Fruit fly (Drosophila melanogaster) whole organism, embryonic: Measurements from ENCODE around the gene ABCB7.

Experiments
- Antp ChIP-seq: fragments of 200-800 bp; sonication (Bioruptor generic); optimal IDR thresholded peaks from 3 replicates; lab custom pipeline; 2016; ENCODE audit warnings: missing biosample characterization, missing genetic modification characterization
- CG10267 ChIP-seq: fragments of 200-800 bp; sonication (Bioruptor generic); optimal IDR thresholded peaks from 2 replicates; lab custom pipeline; 2018; ENCODE audit warnings: missing biosample characterization, mild to moderate bottlenecking, missing genetic modification characterization, moderate library complexity
- CG10543 ChIP-seq: fragments of 200-800 bp; sonication (Bioruptor generic); optimal IDR thresholded peaks from 3 replicates; lab custom pipeline; 2017; ENCODE audit warnings: missing biosample characterization, mild to moderate bottlenecking, missing genetic modification characterization, moderate library complexity
- CG12659 ChIP-seq: fragments of 200-800 bp; sonication (Bioruptor generic); optimal IDR thresholded peaks from 3 replicates; lab custom pipeline; 2017; ENCODE audit warnings: mild to moderate bottlenecking, missing biosample characterization, missing genetic modification reagents, missing genetic modification characterization
- CG13775 ChIP-seq: fragments of 200-800 bp; sonication (Bioruptor generic); optimal IDR thresholded peaks from 3 replicates; lab custom pipeline; 2017; ENCODE audit warnings: missing biosample characterization, mild to moderate bottlenecking, missing genetic modification characterization
- CG15514 ChIP-seq: fragments of 200-800 bp; sonication (Bioruptor generic); optimal IDR thresholded peaks from 3 replicates; lab custom pipeline; 2017; ENCODE audit warnings: missing biosample characterization, missing genetic modification characterization, mild to moderate bottlenecking, moderate library complexity, missing genetic modification reagents
- CG15601 ChIP-seq: fragments of 200-800 bp; sonication (Bioruptor generic); optimal IDR thresholded peaks from 3 replicates; lab custom pipeline; 2019; ENCODE audit warnings: missing biosample characterization, mild to moderate bottlenecking, missing genetic modification characterization, moderate library complexity
- CG1603 ChIP-seq: fragments of 200-800 bp; sonication (Bioruptor generic); optimal IDR thresholded peaks from 2 replicates; lab custom pipeline; 2019; ENCODE audit warnings: missing biosample characterization, mild to moderate bottlenecking, missing genetic modification characterization, moderate library complexity
- CG16863 ChIP-seq: fragments of 200-800 bp; sonication (Bioruptor generic); optimal IDR thresholded peaks from 3 replicates; lab custom pipeline; 2016; ENCODE audit warnings: missing biosample characterization, missing genetic modification characterization
- CG17186 ChIP-seq: fragments of 200-800 bp; sonication (Bioruptor generic); optimal IDR thresholded peaks from 3 replicates; lab custom pipeline; 2017; ENCODE audit warnings: missing biosample characterization, missing genetic modification reagents, missing genetic modification characterization
- CG17612 ChIP-seq: fragments of 200-800 bp; sonication (Bioruptor generic); IDR thresholded peaks from 2 replicates; pipeline ENCODE4 v1.3.6; 2022; ENCODE audit warnings: missing biosample characterization, missing genetic modification characterization
- CG31441 ChIP-seq: fragments of 200-800 bp; sonication (Bioruptor generic); IDR thresholded peaks from 2 replicates; pipeline ENCODE4 v1.3.6; 2022; ENCODE audit warnings: missing biosample characterization, missing genetic modification characterization
- CG7987 ChIP-seq: fragments of 200-800 bp; sonication (Bioruptor generic); optimal IDR thresholded peaks from 2 replicates; lab custom pipeline; 2018; ENCODE audit warnings: missing biosample characterization, mild to moderate bottlenecking, missing genetic modification characterization, moderate library complexity
- CG8290 ChIP-seq, 3 experiments: fragments of 200-800 bp; sonication (Bioruptor generic); optimal IDR thresholded peaks; 2 replicates each; lab custom pipeline; 2016 to 2019; ENCODE audit warnings: missing biosample characterization in 3 of 3, missing genetic modification characterization in 3 of 3, mild to moderate bottlenecking in 2 of 3, moderate library complexity in 1 of 3
- CG8478 ChIP-seq: fragments of >200 bp; optimal IDR thresholded peaks from 2 replicates; lab custom pipeline; 2018
- CG9727 ChIP-seq: fragments of 200-800 bp; sonication (Bioruptor generic); optimal IDR thresholded peaks from 3 replicates; lab custom pipeline; 2017; ENCODE audit warnings: missing biosample characterization, mild to moderate bottlenecking, missing genetic modification characterization
- CG9797 ChIP-seq: fragments of 200-800 bp; sonication (Bioruptor generic); optimal IDR thresholded peaks from 3 replicates; lab custom pipeline; 2018; ENCODE audit warnings: missing biosample characterization, mild to moderate bottlenecking, missing genetic modification characterization
- CoRest ChIP-seq: fragments of 200-800 bp; sonication (Bioruptor generic); optimal IDR thresholded peaks from 3 replicates; lab custom pipeline; 2018; ENCODE audit warnings: missing biosample characterization, mild to moderate bottlenecking, missing genetic modification characterization, moderate library complexity
- CrebB ChIP-seq: fragments of 200-800 bp; sonication (Bioruptor generic); optimal IDR thresholded peaks from 3 replicates; lab custom pipeline; 2018; ENCODE audit warnings: missing biosample characterization, mild to moderate bottlenecking, missing genetic modification characterization
- Dll ChIP-seq: fragments of 200-800 bp; sonication (Bioruptor generic); IDR thresholded peaks from 4 replicates; pipeline ENCODE4 v1.3.6; 2022; ENCODE audit warnings: missing biosample characterization, missing genetic modification characterization; ENCODE audit not compliant: partially characterized antibody
- Dp ChIP-seq: fragments of 200-800 bp; sonication (Bioruptor generic); optimal IDR thresholded peaks from 2 replicates; lab custom pipeline; 2018; ENCODE audit warnings: missing biosample characterization, mild to moderate bottlenecking, missing genetic modification characterization, moderate library complexity
- Ets97D ChIP-seq: fragments of 200-800 bp; sonication (Bioruptor generic); optimal IDR thresholded peaks from 3 replicates; lab custom pipeline; 2016; ENCODE audit warnings: missing biosample characterization, missing genetic modification characterization
- Fer1 ChIP-seq: fragments of 200-800 bp; sonication (Bioruptor generic); optimal IDR thresholded peaks from 2 replicates; lab custom pipeline; 2017; ENCODE audit warnings: missing biosample characterization, mild to moderate bottlenecking, missing genetic modification characterization
- Hmr ChIP-seq: fragments of 200-800 bp; sonication (Bioruptor generic); optimal IDR thresholded peaks from 3 replicates; lab custom pipeline; 2017; ENCODE audit warnings: mild to moderate bottlenecking, missing biosample characterization, missing genetic modification reagents, missing genetic modification characterization
- MBD-R2 ChIP-seq: fragments of 200-800 bp; sonication (Bioruptor generic); IDR thresholded peaks from 2 replicates; pipeline ENCODE4 v1.3.6; 2022; ENCODE audit warnings: missing biosample characterization, missing genetic modification characterization
- NfI ChIP-seq: fragments of 200-800 bp; sonication (Bioruptor generic); optimal IDR thresholded peaks from 3 replicates; lab custom pipeline; 2018; ENCODE audit warnings: missing biosample characterization, mild to moderate bottlenecking, missing genetic modification characterization, moderate library complexity
- Optix ChIP-seq: fragments of 200-800 bp; sonication (Bioruptor generic); IDR thresholded peaks from 3 replicates; pipeline ENCODE4 v1.3.6; 2022; ENCODE audit warnings: missing biosample characterization, missing genetic modification characterization
- Scr ChIP-seq: fragments of 200-800 bp; sonication (Bioruptor generic); IDR thresholded peaks from 2 replicates; pipeline ENCODE4 v1.3.6; 2022; ENCODE audit warnings: missing biosample characterization, missing genetic modification characterization; ENCODE audit not compliant: partially characterized antibody
- grn ChIP-seq: fragments of 200-800 bp; sonication (Bioruptor generic); optimal IDR thresholded peaks from 3 replicates; lab custom pipeline; 2017; ENCODE audit warnings: missing biosample characterization, missing genetic modification characterization
- hkb ChIP-seq, 2 experiments: fragments of 200-800 bp in 1 of 2; fragments of >200 bp in 1 of 2; sonication (Bioruptor generic) in 1 of 2; IDR thresholded peaks in 1 of 2; optimal IDR thresholded peaks in 1 of 2; 2 replicates each; pipeline versions ENCODE4 v1.3.6 to Lab custom; 2017 to 2022; ENCODE audit warnings: missing biosample characterization in 1 of 2, missing genetic modification characterization in 1 of 2
- nerfin-1 ChIP-seq: fragments of 200-800 bp; sonication (Bioruptor generic); optimal IDR thresholded peaks from 3 replicates; lab custom pipeline; 2019; ENCODE audit warnings: missing biosample characterization, mild to moderate bottlenecking, missing genetic modification characterization, moderate library complexity
- nmo ChIP-seq: fragments of 200-800 bp; sonication (Bioruptor generic); optimal IDR thresholded peaks from 2 replicates; lab custom pipeline; 2018; ENCODE audit warnings: missing biosample characterization, mild to moderate bottlenecking, missing genetic modification characterization, moderate library complexity
- phol ChIP-seq: fragments of 200-800 bp; sonication (Bioruptor generic); optimal IDR thresholded peaks from 3 replicates; lab custom pipeline; 2018; ENCODE audit warnings: missing biosample characterization, mild to moderate bottlenecking, missing genetic modification characterization, moderate library complexity
- row ChIP-seq: fragments of 200-800 bp; sonication (Bioruptor generic); IDR thresholded peaks from 3 replicates; pipeline ENCODE4 v1.3.6; 2022; ENCODE audit warnings: missing biosample characterization, missing genetic modification characterization
- sc ChIP-seq, 3 experiments: fragments of >200 bp in 2 of 3; fragments of 200-800 bp in 1 of 3; sonication (Bioruptor generic) in 1 of 3; optimal IDR thresholded peaks; 2 replicates in 2 of 3; 3 replicates in 1 of 3; lab custom pipeline; 2017; ENCODE audit warnings: mild to moderate bottlenecking in 1 of 3, missing biosample characterization in 1 of 3, missing genetic modification characterization in 1 of 3, missing genetic modification reagents in 1 of 3
- sd ChIP-seq: fragments of 200-800 bp; sonication (Bioruptor generic); optimal IDR thresholded peaks from 3 replicates; lab custom pipeline; 2018; ENCODE audit warnings: missing biosample characterization, mild to moderate bottlenecking, missing genetic modification characterization, moderate library complexity

Gene ABCB7

dm6 chr3L:1602064-1602832 lies 16.0 kb upstream of the ABCB7 start, which contains the start of gene CG12104 (continued):
- peak; percentile 20 for TF ChIP-seq Dp (GFP tag; lab: Kevin White, UChicago)
- peak; percentile 34; the same call in 1 of the 4 replicates for TF ChIP-seq Dll (GFP tag; lab: Robert Waterston, UW)
- peak; percentile 24 for TF ChIP-seq nmo (GFP tag; lab: Kevin White, UChicago)
- peak; percentile 42 for TF ChIP-seq CoRest (tag; lab: Kevin White, UChicago)
- TF ChIP-seq CG12659: peak; percentile 47
- TF ChIP-seq CG10543: peak; percentile 95
- TF ChIP-seq CG7987 (GFP tag; lab: Kevin White, UChicago): peak; percentile 12
- peak; percentile 51 for TF ChIP-seq Hmr (GFP tag; lab: Kevin White, UChicago)
- no peak for TF ChIP-seq sd
- no peak for TF ChIP-seq CG8290 (GFP tag; optimal IDR thresholded peaks at IDR 0.05; lab: Kevin White, UChicago)
- TF ChIP-seq CG8290 (tag; optimal IDR thresholded peaks at IDR 0.05; lab: Kevin White, UChicago): peak in 1 of 2 experiments; percentile 13
- peak; percentile 79 for TF ChIP-seq grn (GFP tag; lab: Kevin White, UChicago)
- TF ChIP-seq CG17186 (GFP tag; lab: Kevin White, UChicago): peak; percentile 18
- TF ChIP-seq phol: peak; percentile 16
- peak; percentile 15 for TF ChIP-seq Fer1 (GFP tag; lab: Kevin White, UChicago)
- no peak for TF ChIP-seq CG1603
- TF ChIP-seq row (GFP tag; lab: Robert Waterston, UW): peak; percentile 71

dm6 chr3L:1602833-1603128 lies 15.4 kb upstream of the ABCB7 start, which contains the start of the genes CG18170 and CG33791:
CG18170 (plus strand) TSS chr3L:1602954.
CG33791 (plus strand) TSS chr3L:1602954.
- TF ChIP-seq CG16863 (no peak), CG9727 (GFP tag; lab: Kevin White, UChicago) (peak; percentile 19), CG9797 (GFP tag; lab: Kevin White, UChicago) (peak; percentile 39), Scr (GFP tag; lab: Robert Waterston, UW) (0 out of 2 replicates have a peak, but pooled peaks have one; percentile 3), sc (optimal IDR thresholded peaks at IDR 0.05; lab: Kevin White, UChicago) (no peak), sc (GFP tag; optimal IDR thresholded peaks at IDR 0.05; lab: Kevin White, UChicago) (peak; percentile 1), CG17612 (GFP tag; lab: Robert Waterston, UW) (no peak), NfI (GFP tag; lab: Kevin White, UChicago) (no peak), CG15514 (GFP tag; lab: Kevin White, UChicago) (peak; percentile 98), Antp (GFP tag; lab: Kevin White, UChicago) (no peak), CG13775 (GFP tag; lab: Kevin White, UChicago) (peak; percentile 11), Optix (GFP tag; lab: Robert Waterston, UW) (no peak), Ets97D (GFP tag; lab: Kevin White, UChicago) (peak; percentile 52), CrebB (tag; lab: Kevin White, UChicago) (no peak), nerfin-1 (no peak), hkb (optimal IDR thresholded peaks at IDR 0.05; lab: Kevin White, UChicago) (peak; percentile 8), hkb (GFP tag; IDR thresholded peaks at IDR 0.05; lab: Robert Waterston, UW) (no peak), CG31441 (GFP tag; lab: Robert Waterston, UW) (0 out of 2 replicates have a peak, but pooled peaks have one; percentile 9), row (GFP tag; lab: Robert Waterston, UW) (0 out of 3 replicates have a peak, but pooled peaks have one; percentile 0), CG15601 (tag; lab: Kevin White, UChicago) (peak; percentile 17), CG8478 (lab: Kevin White, UChicago) (no peak), CG10267 (tag; lab: Kevin White, UChicago) (peak; percentile 54), MBD-R2 (0 out of 2 replicates have a peak, but pooled peaks have one; percentile 1)
